Worm (Caenorhabditis elegans) whole organism, L1 larva: Measurements from ENCODE around the gene ceh-86.

Experiments used
- ceh-8 ChIP-seq: fragments of 200-800 bp; sonication (Bioruptor generic); optimal IDR thresholded peaks from 2 replicates; lab custom pipeline; 2018; ENCODE audit warnings: mild to moderate bottlenecking, missing genetic modification characterization, moderate library complexity, missing compliant biosample characterization
- egl-27 ChIP-seq, 2 experiments: fragments of 150-350 bp in 1 of 2; sonication (generic microtip); optimal IDR thresholded peaks; 3 replicates each; lab custom pipeline; 2017 to 2018; ENCODE audit warnings: missing biosample characterization in 2 of 2, missing genetic modification characterization in 2 of 2, missing genetic modification reagents in 2 of 2
- fkh-10 ChIP-seq: sonication (generic microtip); optimal IDR thresholded peaks from 2 replicates; lab custom pipeline; 2017; ENCODE audit warnings: missing biosample characterization, missing genetic modification reagents, missing genetic modification characterization
- fos-1 ChIP-seq: fragments of 150-350 bp; optimal IDR thresholded peaks from 2 replicates; lab custom pipeline; 2014; ENCODE audit warnings: missing biosample characterization, missing genetic modification characterization
- mdl-1 ChIP-seq, 2 experiments: fragments of 150-350 bp; optimal IDR thresholded peaks; 2 replicates each; lab custom pipeline; 2014 to 2017; ENCODE audit warnings: missing biosample characterization in 2 of 2, missing genetic modification characterization in 2 of 2, inconsistent platforms in 1 of 2
- nhr-85 ChIP-seq: sonication (generic microtip); peaks from one replicate; lab custom pipeline; 2016; ENCODE audit warnings: missing genetic modification characterization, inconsistent platforms, missing compliant biosample characterization
- snu-23 ChIP-seq: sonication (generic microtip); optimal IDR thresholded peaks from 2 replicates; lab custom pipeline; 2016; ENCODE audit warnings: missing genetic modification characterization, missing compliant biosample characterization

ce11 chrII:2411555-2411954 lies 20.3 kb downstream of the ceh-86 start:
- TF ChIP-seq mdl-1 (tag; optimal IDR thresholded peaks at IDR 0.05; lab: Kevin White, UChicago) (no peak), ceh-8 (GFP tag; lab: Kevin White, UChicago) (no peak), egl-27 (tag; optimal IDR thresholded peaks at IDR 0.05; lab: Kevin White, UChicago) (no peak), fkh-10 (no peak), fos-1 (tag; lab: Kevin White, UChicago) (no peak), nhr-85 (tag; lab: Kevin White, UChicago) (no peak), snu-23 (GFP tag; lab: Kevin White, UChicago) (no peak)
